Fruit fly (Drosophila melanogaster) whole organism, embryonic: ENCODE results near the gene CG42495.
A peak's percentile ranks its signal among the peaks of the same experiment; 100 is the strongest.

Experiments
- Antp ChIP-seq: fragments of 200-800 bp; sonication (Bioruptor generic); optimal IDR thresholded peaks from 3 replicates; lab custom pipeline; 2016; ENCODE audit warnings: missing biosample characterization, missing genetic modification characterization
- Asciz ChIP-seq: fragments of 200-800 bp; sonication (Bioruptor generic); optimal IDR thresholded peaks from 2 replicates; lab custom pipeline; 2017; ENCODE audit warnings: missing biosample characterization, mild to moderate bottlenecking, missing genetic modification characterization, missing genetic modification reagents
- Atf6 ChIP-seq: fragments of 200-800 bp; sonication (Bioruptor generic); IDR thresholded peaks from 2 replicates; pipeline ENCODE4 v1.3.6; 2022; ENCODE audit warnings: missing biosample characterization, missing genetic modification characterization
- CG10209 ChIP-seq: fragments of 200-800 bp; sonication (Bioruptor generic); optimal IDR thresholded peaks from 3 replicates; lab custom pipeline; 2017; ENCODE audit warnings: missing biosample characterization, mild to moderate bottlenecking, missing genetic modification characterization, missing genetic modification reagents
- CG10267 ChIP-seq: fragments of 200-800 bp; sonication (Bioruptor generic); optimal IDR thresholded peaks from 2 replicates; lab custom pipeline; 2018; ENCODE audit warnings: missing biosample characterization, mild to moderate bottlenecking, missing genetic modification characterization, moderate library complexity
- CG10565 ChIP-seq: fragments of 200-800 bp; sonication (Bioruptor generic); optimal IDR thresholded peaks from 3 replicates; lab custom pipeline; 2016; ENCODE audit warnings: missing biosample characterization, mild to moderate bottlenecking, missing genetic modification characterization
- CG11560 ChIP-seq: fragments of 200-800 bp; sonication (Bioruptor generic); IDR thresholded peaks from 3 replicates; pipeline ENCODE4 v1.3.6; 2022; ENCODE audit warnings: missing biosample characterization, missing genetic modification characterization
- CG11695 ChIP-seq: fragments of 200-800 bp; sonication (Bioruptor generic); IDR thresholded peaks from 3 replicates; pipeline ENCODE4 v1.3.6; 2022; ENCODE audit warnings: missing biosample characterization, missing genetic modification characterization
- CG12236 ChIP-seq: fragments of 200-800 bp; sonication (Bioruptor generic); optimal IDR thresholded peaks from 2 replicates; lab custom pipeline; 2016; ENCODE audit warnings: missing biosample characterization, missing genetic modification characterization
- CG12299 ChIP-seq: fragments of 200-800 bp; sonication (Bioruptor generic); optimal IDR thresholded peaks from 2 replicates; lab custom pipeline; 2018; ENCODE audit warnings: missing biosample characterization, mild to moderate bottlenecking, missing genetic modification characterization
- CG1233 ChIP-seq: fragments of 200-800 bp; sonication (Bioruptor generic); optimal IDR thresholded peaks from 4 replicates; lab custom pipeline; 2018; ENCODE audit warnings: missing biosample characterization, mild to moderate bottlenecking, missing genetic modification characterization
- CG13123 ChIP-seq: fragments of 200-800 bp; sonication (Bioruptor generic); optimal IDR thresholded peaks from 2 replicates; lab custom pipeline; 2016; ENCODE audit warnings: missing biosample characterization, missing genetic modification characterization
- CG15011 ChIP-seq: fragments of 200-800 bp; sonication (Bioruptor generic); optimal IDR thresholded peaks from 3 replicates; lab custom pipeline; 2018; ENCODE audit warnings: missing biosample characterization, mild to moderate bottlenecking, missing genetic modification characterization
- CG18262 ChIP-seq: fragments of 200-800 bp; optimal IDR thresholded peaks from 3 replicates; lab custom pipeline; 2019; ENCODE audit warnings: missing biosample characterization, mild to moderate bottlenecking, missing genetic modification characterization, moderate library complexity
- CG18619 ChIP-seq: fragments of 200-800 bp; sonication (Bioruptor generic); optimal IDR thresholded peaks from 3 replicates; lab custom pipeline; 2017; ENCODE audit warnings: missing biosample characterization, mild to moderate bottlenecking, missing genetic modification characterization
- CG2712 ChIP-seq: fragments of 200-800 bp; optimal IDR thresholded peaks from 3 replicates; lab custom pipeline; 2019; ENCODE audit warnings: missing biosample characterization, mild to moderate bottlenecking, missing genetic modification characterization, moderate library complexity
- CG31388 ChIP-seq: fragments of 200-800 bp; sonication (Bioruptor generic); optimal IDR thresholded peaks from 2 replicates; lab custom pipeline; 2016; ENCODE audit warnings: missing biosample characterization, missing genetic modification characterization
- CG32767 ChIP-seq: fragments of 200-800 bp; sonication (Bioruptor generic); IDR thresholded peaks from 2 replicates; pipeline ENCODE4 v1.3.6; 2022; ENCODE audit warnings: missing biosample characterization, missing genetic modification characterization
- CG32772 ChIP-seq: fragments of 200-800 bp; sonication (Bioruptor generic); IDR thresholded peaks from 2 replicates; pipeline ENCODE4 v1.3.6; 2022; ENCODE audit warnings: missing biosample characterization, missing genetic modification characterization
- CG3847 ChIP-seq: fragments of 200-800 bp; sonication (Bioruptor generic); IDR thresholded peaks from 2 replicates; pipeline ENCODE4 v1.3.6; 2022; ENCODE audit warnings: missing biosample characterization, missing genetic modification characterization
- CG43689 ChIP-seq: fragments of 200-800 bp; sonication (Bioruptor generic); IDR thresholded peaks from 2 replicates; pipeline ENCODE4 v1.3.6; 2022; ENCODE audit warnings: missing biosample characterization, missing genetic modification characterization
- CG5180 ChIP-seq: fragments of 200-800 bp; sonication (Bioruptor generic); optimal IDR thresholded peaks from 3 replicates; lab custom pipeline; 2017; ENCODE audit warnings: missing biosample characterization, missing genetic modification characterization, mild to moderate bottlenecking, moderate library complexity, missing genetic modification reagents
- CG8924 ChIP-seq: fragments of 200-800 bp; optimal IDR thresholded peaks from 3 replicates; lab custom pipeline; 2019; ENCODE audit warnings: missing biosample characterization, mild to moderate bottlenecking, missing genetic modification characterization, moderate library complexity
- CG8944 ChIP-seq: fragments of 200-800 bp; sonication (Bioruptor generic); optimal IDR thresholded peaks from 3 replicates; lab custom pipeline; 2016; ENCODE audit warnings: missing biosample characterization, missing genetic modification characterization
- CoRest ChIP-seq: fragments of 200-800 bp; sonication (Bioruptor generic); optimal IDR thresholded peaks from 3 replicates; lab custom pipeline; 2018; ENCODE audit warnings: missing biosample characterization, mild to moderate bottlenecking, missing genetic modification characterization, moderate library complexity
- Doc2 ChIP-seq: fragments of 200-800 bp; sonication (Bioruptor generic); IDR thresholded peaks from 2 replicates; pipeline ENCODE4 v1.3.6; 2022; ENCODE audit warnings: missing biosample characterization, missing genetic modification characterization
- HmgD ChIP-seq: fragments of 200-800 bp; sonication (Bioruptor generic); optimal IDR thresholded peaks from 3 replicates; lab custom pipeline; 2016; ENCODE audit warnings: missing biosample characterization, missing genetic modification characterization
- Scr ChIP-seq: fragments of 200-800 bp; sonication (Bioruptor generic); IDR thresholded peaks from 2 replicates; pipeline ENCODE4 v1.3.6; 2022; ENCODE audit warnings: missing biosample characterization, missing genetic modification characterization; ENCODE audit not compliant: partially characterized antibody
- Sin3A ChIP-seq: fragments of >200 bp; optimal IDR thresholded peaks from 2 replicates; lab custom pipeline; 2018
- Usf ChIP-seq: fragments of 200-800 bp; sonication (Bioruptor generic); optimal IDR thresholded peaks from 2 replicates; lab custom pipeline; 2017; ENCODE audit warnings: missing genotype, missing biosample characterization, missing genetic modification characterization
- Xbp1 ChIP-seq: fragments of 200-800 bp; sonication (Bioruptor generic); optimal IDR thresholded peaks from 3 replicates; lab custom pipeline; 2016; ENCODE audit warnings: missing biosample characterization, mild to moderate bottlenecking, missing genetic modification characterization
- ac ChIP-seq: fragments of 200-800 bp; sonication (Bioruptor generic); optimal IDR thresholded peaks from 3 replicates; lab custom pipeline; 2017; ENCODE audit warnings: missing biosample characterization, mild to moderate bottlenecking, missing genetic modification characterization
- ase ChIP-seq: fragments of 200-800 bp; sonication (Bioruptor generic); IDR thresholded peaks from 3 replicates; pipeline ENCODE4 v1.3.6; 2022; ENCODE audit warnings: missing biosample characterization, missing genetic modification characterization
- bsh ChIP-seq, 2 experiments: fragments of 200-800 bp; sonication (Bioruptor generic); optimal IDR thresholded peaks; 2 replicates each; lab custom pipeline; 2017 to 2018; ENCODE audit warnings: mild to moderate bottlenecking in 2 of 2, missing biosample characterization in 2 of 2, missing genetic modification characterization in 2 of 2, moderate library complexity in 1 of 2
- dan ChIP-seq: fragments of 200-800 bp; sonication (Bioruptor generic); IDR thresholded peaks from 2 replicates; pipeline ENCODE4 v1.3.6; 2022; ENCODE audit warnings: missing biosample characterization, missing genetic modification characterization
- danr ChIP-seq: fragments of 200-800 bp; sonication (Bioruptor generic); IDR thresholded peaks from 2 replicates; pipeline ENCODE4 v1.3.6; 2022; ENCODE audit warnings: missing biosample characterization, missing genetic modification characterization
- en ChIP-seq: fragments of 200-800 bp; sonication (Bioruptor generic); optimal IDR thresholded peaks from 2 replicates; lab custom pipeline; 2016; ENCODE audit warnings: missing biosample characterization, missing genetic modification characterization
- fd102C ChIP-seq: fragments of 200-800 bp; sonication (Bioruptor generic); optimal IDR thresholded peaks from 2 replicates; lab custom pipeline; 2018; ENCODE audit warnings: missing biosample characterization, mild to moderate bottlenecking, missing genetic modification characterization, moderate library complexity
- gce ChIP-seq: fragments of 200-800 bp; sonication (Bioruptor generic); IDR thresholded peaks from 3 replicates; pipeline ENCODE4 v1.3.6; 2022; ENCODE audit warnings: missing biosample characterization, missing genetic modification characterization
- hb ChIP-seq: fragments of 200-800 bp; sonication (Bioruptor generic); IDR thresholded peaks from 3 replicates; pipeline ENCODE4 v1.3.6; 2022; ENCODE audit warnings: missing biosample characterization, missing genetic modification characterization; ENCODE audit not compliant: partially characterized antibody
- lab ChIP-seq: fragments of 200-800 bp; sonication (Bioruptor generic); optimal IDR thresholded peaks from 3 replicates; lab custom pipeline; 2017; ENCODE audit warnings: missing biosample characterization, missing genetic modification characterization, mild to moderate bottlenecking, moderate library complexity, missing genetic modification reagents
- lola ChIP-seq, 3 experiments: fragments of >200 bp in 2 of 3; fragments of 200-800 bp in 1 of 3; sonication (Bioruptor generic) in 1 of 3; optimal IDR thresholded peaks; 2 replicates each; lab custom pipeline; 2017 to 2019; ENCODE audit warnings: missing biosample characterization in 3 of 3, missing genetic modification characterization in 3 of 3, mild to moderate bottlenecking in 1 of 3, moderate library complexity in 1 of 3
- luna ChIP-seq: fragments of 200-800 bp; sonication (Bioruptor generic); optimal IDR thresholded peaks from 2 replicates; lab custom pipeline; 2016; ENCODE audit warnings: missing biosample characterization, missing genetic modification characterization
- nau ChIP-seq: fragments of 200-800 bp; sonication (Bioruptor generic); optimal IDR thresholded peaks from 3 replicates; lab custom pipeline; 2017; ENCODE audit warnings: missing biosample characterization, mild to moderate bottlenecking, missing genetic modification characterization, missing genetic modification reagents
- nerfin-1 ChIP-seq: fragments of 200-800 bp; sonication (Bioruptor generic); optimal IDR thresholded peaks from 3 replicates; lab custom pipeline; 2019; ENCODE audit warnings: missing biosample characterization, mild to moderate bottlenecking, missing genetic modification characterization, moderate library complexity
- nom ChIP-seq: fragments of 200-800 bp; sonication (Bioruptor generic); optimal IDR thresholded peaks from 2 replicates; lab custom pipeline; 2017; ENCODE audit warnings: missing biosample characterization, missing genetic modification characterization, mild to moderate bottlenecking, moderate library complexity, missing genetic modification reagents
- scrt ChIP-seq: fragments of 200-800 bp; sonication (Bioruptor generic); optimal IDR thresholded peaks from 2 replicates; lab custom pipeline; 2018; ENCODE audit warnings: missing biosample characterization, mild to moderate bottlenecking, missing genetic modification characterization, moderate library complexity
- tio ChIP-seq: fragments of 200-800 bp; sonication (Bioruptor generic); optimal IDR thresholded peaks from 2 replicates; lab custom pipeline; 2017; ENCODE audit warnings: missing biosample characterization, missing genetic modification characterization, inconsistent platforms
- unpg ChIP-seq: fragments of 200-800 bp; sonication (Bioruptor generic); optimal IDR thresholded peaks from 3 replicates; lab custom pipeline; 2018; ENCODE audit warnings: missing biosample characterization, mild to moderate bottlenecking, missing genetic modification characterization, moderate library complexity
- zen ChIP-seq: fragments of 200-800 bp; sonication (Bioruptor generic); optimal IDR thresholded peaks from 3 replicates; lab custom pipeline; 2018; ENCODE audit warnings: missing biosample characterization, mild to moderate bottlenecking, missing genetic modification characterization, moderate library complexity

The CG42495 gene

dm6 chr3L:18627657-18628455 is 39.3 kb upstream of the CG42495 start (continued):
- TF ChIP-seq CG18619 (no peak), nau (GFP tag; lab: Kevin White, UChicago) (no peak), danr (GFP tag; lab: Robert Waterston, UW) (no peak), CG13123 (GFP tag; lab: Kevin White, UChicago) (no peak), luna (no peak), lab (GFP tag; lab: Kevin White, UChicago) (no peak), Usf (GFP tag; lab: Kevin White, UChicago) (no peak), CoRest (no peak), Doc2 (GFP tag; lab: Robert Waterston, UW) (no peak), HmgD (no peak), hb (GFP tag; lab: Robert Waterston, UW) (no peak), gce (GFP tag; lab: Robert Waterston, UW) (no peak), Scr (GFP tag; lab: Robert Waterston, UW) (no peak), CG8944 (GFP tag; lab: Kevin White, UChicago) (no peak), CG2712 (no peak), dan (GFP tag; lab: Robert Waterston, UW) (no peak), bsh (GFP tag; optimal IDR thresholded peaks at IDR 0.05; lab: Kevin White, UChicago) (no peak), en (no peak), CG12299 (tag; lab: Kevin White, UChicago) (no peak), unpg (GFP tag; lab: Kevin White, UChicago) (no peak), lola (GFP tag; optimal IDR thresholded peaks at IDR 0.05; lab: Kevin White, UChicago) (no peak), CG18262 (no peak), Xbp1 (GFP tag; lab: Kevin White, UChicago) (no peak), ac (GFP tag; lab: Kevin White, UChicago) (no peak), Atf6 (GFP tag; lab: Robert Waterston, UW) (no peak), CG32772 (GFP tag; lab: Robert Waterston, UW) (no peak), CG31388 (GFP tag; lab: Kevin White, UChicago) (no peak), CG1233 (GFP tag; lab: Kevin White, UChicago) (no peak), fd102C (GFP tag; lab: Kevin White, UChicago) (no peak), CG10267 (no peak), scrt (GFP tag; lab: Kevin White, UChicago) (peak; percentile 49), nerfin-1 (tag; lab: Kevin White, UChicago) (no peak), CG43689 (GFP tag; lab: Robert Waterston, UW) (no peak), ase (no peak), CG10209 (GFP tag; lab: Kevin White, UChicago) (no peak), CG3847 (no peak), CG5180 (GFP tag; lab: Kevin White, UChicago) (peak; percentile 88), tio (no peak), CG32767 (GFP tag; lab: Robert Waterston, UW) (no peak), CG12236 (GFP tag; lab: Kevin White, UChicago) (no peak), CG11695 (no peak), zen (peak; percentile 44), CG15011 (no peak), CG11560 (tag; lab: Robert Waterston, UW) (no peak), Sin3A (no peak), nom (GFP tag; lab: Kevin White, UChicago) (no peak), Antp (GFP tag; lab: Kevin White, UChicago) (no peak), CG10565 (GFP tag; lab: Kevin White, UChicago) (no peak), CG8924 (peak; percentile 31), Asciz (no peak)
